Worm (Caenorhabditis elegans): ENCODE data around the gene taf-13.

DNA sequence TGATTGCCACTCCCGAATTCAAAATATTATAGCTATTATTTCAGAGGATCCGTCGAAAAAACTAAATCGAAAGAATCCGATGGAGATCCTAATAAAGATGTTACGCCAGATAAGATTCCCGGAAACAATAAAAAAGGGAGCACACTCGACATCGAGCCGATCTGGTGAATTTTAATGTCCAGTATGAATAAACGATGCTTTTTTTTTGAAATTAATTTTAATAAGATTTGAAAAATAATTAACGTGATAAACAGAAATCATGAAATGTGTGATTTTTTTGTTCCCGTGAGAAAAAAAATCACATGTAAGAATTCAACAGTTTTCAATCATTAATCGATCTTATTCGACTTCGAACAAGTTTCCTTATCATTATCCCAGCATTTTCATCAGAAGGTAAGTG is 33.7 kb upstream of the taf-13 start, which contains the start of gene M28.9:
- TF ChIP-seq ceh-82 (tag; optimal IDR thresholded peaks at IDR 0.05) (no peak), elt-2 (tag; optimal IDR thresholded peaks at IDR 0.05) (no peak), snpc-4 (tag; optimal IDR thresholded peaks at IDR 0.05) (no peak), ama-1 (optimal IDR thresholded peaks at IDR 0.05) (no peak), skn-1 (tag; optimal IDR thresholded peaks at IDR 0.05) (no peak), aly-2 (tag; optimal IDR thresholded peaks at IDR 0.05) (no peak), fos-1 (tag; optimal IDR thresholded peaks at IDR 0.05) (no peak), efl-3 (GFP tag; optimal IDR thresholded peaks at IDR 0.05) (no peak), egl-27 (tag; optimal IDR thresholded peaks at IDR 0.05) (no peak), ztf-11 (tag; optimal IDR thresholded peaks at IDR 0.05) (no peak), nhr-12 (tag; optimal IDR thresholded peaks at IDR 0.05) (no peak)
